Worm (Caenorhabditis elegans) whole organism, late embryonic: ENCODE results near the gene Y42G9A.1.
A peak's percentile ranks its signal among the peaks of the same experiment; 100 is the strongest.

Source experiments
- C08G9.2 ChIP-seq: sonication (generic microtip); optimal IDR thresholded peaks from 2 replicates; lab custom pipeline; 2016; ENCODE audit warnings: mild to moderate bottlenecking, missing genetic modification characterization, moderate library complexity, missing compliant biosample characterization
- C38D4.7 ChIP-seq: fragments of 200-800 bp; sonication (Bioruptor generic); optimal IDR thresholded peaks from 2 replicates; lab custom pipeline; 2018; ENCODE audit warnings: mild to moderate bottlenecking, missing genetic modification characterization, moderate library complexity, missing compliant biosample characterization
- F13H6.1 ChIP-seq: sonication (generic microtip); optimal IDR thresholded peaks from 2 replicates; lab custom pipeline; 2016; ENCODE audit warnings: missing genetic modification characterization, missing compliant biosample characterization
- T23F11.4 ChIP-seq: fragments of 200-800 bp; sonication (Bioruptor generic); optimal IDR thresholded peaks from 2 replicates; lab custom pipeline; 2018; ENCODE audit warnings: mild to moderate bottlenecking, missing genetic modification characterization, missing compliant biosample characterization
- ahr-1 ChIP-seq: sonication (generic microtip); optimal IDR thresholded peaks from 2 replicates; lab custom pipeline; 2016; ENCODE audit warnings: missing genetic modification characterization, missing compliant biosample characterization
- ama-1 ChIP-seq: fragments of 150-350 bp; optimal IDR thresholded peaks from 2 replicates; lab custom pipeline; 2014
- ceh-2 ChIP-seq: sonication (generic microtip); optimal IDR thresholded peaks from 2 replicates; lab custom pipeline; 2016; ENCODE audit warnings: missing genotype, missing genetic modification characterization, missing compliant biosample characterization
- ceh-24 ChIP-seq: sonication (generic microtip); optimal IDR thresholded peaks from 2 replicates; lab custom pipeline; 2016; ENCODE audit warnings: mild to moderate bottlenecking, missing genetic modification characterization, missing compliant biosample characterization
- ceh-30 ChIP-seq: fragments of 150-350 bp; optimal IDR thresholded peaks from 2 replicates; lab custom pipeline; 2014; ENCODE audit warnings: missing biosample characterization, missing genetic modification characterization
- ceh-34 ChIP-seq: sonication (generic microtip); optimal IDR thresholded peaks from 2 replicates; lab custom pipeline; 2016; ENCODE audit warnings: mild to moderate bottlenecking, missing genetic modification characterization, missing compliant biosample characterization
- ceh-45 ChIP-seq: fragments of 200-800 bp; sonication (Bioruptor generic); IDR thresholded peaks from 2 replicates; pipeline ENCODE4 v1.3.6; 2022; ENCODE audit warnings: missing genetic modification reagents, missing genetic modification characterization, missing compliant biosample characterization
- ceh-6 ChIP-seq: fragments of 200-800 bp; sonication (Bioruptor generic); optimal IDR thresholded peaks from 2 replicates; lab custom pipeline; 2018; ENCODE audit warnings: mild to moderate bottlenecking, missing genetic modification characterization, missing compliant biosample characterization
- che-1 ChIP-seq: sonication (generic microtip); optimal IDR thresholded peaks from 2 replicates; lab custom pipeline; 2016; ENCODE audit warnings: mild to moderate bottlenecking, missing genetic modification characterization, missing compliant biosample characterization
- dmd-4 ChIP-seq: sonication (generic microtip); optimal IDR thresholded peaks from 2 replicates; lab custom pipeline; 2016; ENCODE audit warnings: borderline replicate concordance, missing genetic modification characterization, missing compliant biosample characterization
- elt-2 ChIP-seq: sonication (generic microtip); optimal IDR thresholded peaks from 2 replicates; lab custom pipeline; 2016; ENCODE audit warnings: missing genetic modification reagents, missing genetic modification characterization, missing compliant biosample characterization
- ets-4 ChIP-seq: sonication (generic microtip); optimal IDR thresholded peaks from 2 replicates; lab custom pipeline; 2016; ENCODE audit warnings: missing genetic modification characterization, missing compliant biosample characterization
- gmeb-2 ChIP-seq: sonication (generic microtip); optimal IDR thresholded peaks from 2 replicates; lab custom pipeline; 2016; ENCODE audit warnings: missing genetic modification characterization, inconsistent platforms, missing compliant biosample characterization
- hlh-30 ChIP-seq: sonication (generic microtip); optimal IDR thresholded peaks from 2 replicates; lab custom pipeline; 2017; ENCODE audit warnings: antibody characterized with exemption, missing genetic modification characterization, missing compliant biosample characterization; ENCODE audit not compliant: insufficient read depth
- hlh-8 ChIP-seq: sonication (generic microtip); optimal IDR thresholded peaks from 2 replicates; lab custom pipeline; 2016; ENCODE audit warnings: missing genotype, missing genetic modification characterization, missing compliant biosample characterization
- lin-11 ChIP-seq: fragments of 200-800 bp; sonication (Bioruptor generic); optimal IDR thresholded peaks from 2 replicates; lab custom pipeline; 2018; ENCODE audit warnings: mild to moderate bottlenecking, missing genetic modification characterization, missing compliant biosample characterization
- mec-3 ChIP-seq: sonication (generic microtip); optimal IDR thresholded peaks from 2 replicates; lab custom pipeline; 2016; ENCODE audit warnings: borderline replicate concordance, missing genetic modification characterization, missing compliant biosample characterization
- nhr-11 ChIP-seq: fragments of 150-350 bp; optimal IDR thresholded peaks from 2 replicates; lab custom pipeline; 2014; ENCODE audit warnings: missing biosample characterization, missing genetic modification characterization
- odd-2 ChIP-seq: sonication (generic microtip); optimal IDR thresholded peaks from 2 replicates; lab custom pipeline; 2017; ENCODE audit warnings: antibody characterized with exemption, mild to moderate bottlenecking, missing genetic modification characterization, missing compliant biosample characterization
- pag-3 ChIP-seq: sonication (generic microtip); optimal IDR thresholded peaks from 2 replicates; lab custom pipeline; 2016; ENCODE audit warnings: missing compliant biosample characterization, missing genetic modification characterization, borderline replicate concordance
- pha-4 ChIP-seq: fragments of 150-350 bp; optimal IDR thresholded peaks from 2 replicates; lab custom pipeline; 2018; ENCODE audit warnings: missing biosample characterization, missing genetic modification reagents, missing genetic modification characterization
- pqm-1 ChIP-seq: sonication (generic microtip); optimal IDR thresholded peaks from 2 replicates; lab custom pipeline; 2016; ENCODE audit warnings: missing genetic modification characterization, missing compliant biosample characterization
- rnt-1 ChIP-seq: sonication (generic microtip); optimal IDR thresholded peaks from 2 replicates; lab custom pipeline; 2016; ENCODE audit warnings: missing genetic modification characterization, missing compliant biosample characterization
- sox-2 ChIP-seq: fragments of 200-800 bp; sonication (Bioruptor generic); IDR thresholded peaks from 2 replicates; pipeline ENCODE4 v1.3.6; 2022; ENCODE audit warnings: missing genetic modification reagents, missing genetic modification characterization, missing compliant biosample characterization
- tbx-2 ChIP-seq: sonication (generic microtip); optimal IDR thresholded peaks from 2 replicates; lab custom pipeline; 2016; ENCODE audit warnings: missing genetic modification characterization, missing compliant biosample characterization
- tbx-7 ChIP-seq: sonication (generic microtip); optimal IDR thresholded peaks from 2 replicates; lab custom pipeline; 2016; ENCODE audit warnings: missing genotype, missing genetic modification characterization, missing compliant biosample characterization
- ttx-3 ChIP-seq: sonication (generic microtip); optimal IDR thresholded peaks from 2 replicates; lab custom pipeline; 2016; ENCODE audit warnings: missing genetic modification reagents, missing genetic modification characterization, missing compliant biosample characterization
- unc-3 ChIP-seq, 2 experiments: fragments of 200-800 bp in 1 of 2; sonication (Bioruptor generic) in 1 of 2; sonication (generic microtip) in 1 of 2; conservative IDR thresholded peaks in 1 of 2; optimal IDR thresholded peaks in 1 of 2; 2 replicates each; pipeline versions ENCODE4 v1.3.6 to Lab custom; 2016 to 2022; ENCODE audit warnings: missing compliant biosample characterization in 2 of 2, missing genetic modification characterization in 2 of 2, missing genetic modification reagents in 1 of 2
- unc-86 ChIP-seq: sonication (generic microtip); optimal IDR thresholded peaks from 2 replicates; lab custom pipeline; 2016; ENCODE audit warnings: missing genetic modification characterization, missing compliant biosample characterization
- zip-5 ChIP-seq: sonication (generic microtip); optimal IDR thresholded peaks from 2 replicates; lab custom pipeline; 2016; ENCODE audit warnings: missing genetic modification characterization, missing compliant biosample characterization
- ztf-16 ChIP-seq: sonication (generic microtip); optimal IDR thresholded peaks from 2 replicates; lab custom pipeline; 2017; ENCODE audit warnings: missing genetic modification characterization, missing compliant biosample characterization

Y42G9A.1 gene

DNA sequence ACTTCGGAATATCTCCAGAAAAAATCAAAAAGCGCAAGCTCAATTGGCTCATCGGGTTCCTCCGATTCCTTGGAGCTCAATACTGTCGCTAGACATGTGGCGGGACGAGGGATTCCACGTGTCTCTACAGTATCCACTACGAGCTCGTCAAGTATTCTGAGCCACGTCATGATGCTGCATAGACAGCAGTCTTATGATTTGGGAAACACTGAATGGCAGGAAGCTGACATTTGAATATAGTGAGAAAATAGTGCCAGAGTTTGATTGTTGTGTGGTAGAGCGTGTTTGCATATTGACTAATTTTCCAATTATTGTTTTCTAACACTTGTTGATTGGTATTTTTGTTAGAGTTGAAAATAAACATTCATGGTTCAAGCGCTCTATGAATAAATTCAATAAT is 13.6 kb downstream of the Y42G9A.1 start:
- no peak for TF ChIP-seq pqm-1
- no peak for TF ChIP-seq ztf-16 (tag; lab: Kevin White, UChicago)
- no peak for TF ChIP-seq zip-5
- no peak for TF ChIP-seq C08G9.2 (tag; lab: Kevin White, UChicago)
- no peak for TF ChIP-seq gmeb-2 (tag; lab: Kevin White, UChicago)
- TF ChIP-seq rnt-1, result no peak
- TF ChIP-seq ceh-24, result no peak
- no peak for TF ChIP-seq mec-3 (tag; lab: Kevin White, UChicago)
- TF ChIP-seq C38D4.7 (GFP tag; lab: Kevin White, UChicago), result no peak
- no peak for TF ChIP-seq ets-4
- no peak for TF ChIP-seq F13H6.1 (tag; lab: Kevin White, UChicago)
- TF ChIP-seq, all 69 proteins: peak for 0

DNA sequence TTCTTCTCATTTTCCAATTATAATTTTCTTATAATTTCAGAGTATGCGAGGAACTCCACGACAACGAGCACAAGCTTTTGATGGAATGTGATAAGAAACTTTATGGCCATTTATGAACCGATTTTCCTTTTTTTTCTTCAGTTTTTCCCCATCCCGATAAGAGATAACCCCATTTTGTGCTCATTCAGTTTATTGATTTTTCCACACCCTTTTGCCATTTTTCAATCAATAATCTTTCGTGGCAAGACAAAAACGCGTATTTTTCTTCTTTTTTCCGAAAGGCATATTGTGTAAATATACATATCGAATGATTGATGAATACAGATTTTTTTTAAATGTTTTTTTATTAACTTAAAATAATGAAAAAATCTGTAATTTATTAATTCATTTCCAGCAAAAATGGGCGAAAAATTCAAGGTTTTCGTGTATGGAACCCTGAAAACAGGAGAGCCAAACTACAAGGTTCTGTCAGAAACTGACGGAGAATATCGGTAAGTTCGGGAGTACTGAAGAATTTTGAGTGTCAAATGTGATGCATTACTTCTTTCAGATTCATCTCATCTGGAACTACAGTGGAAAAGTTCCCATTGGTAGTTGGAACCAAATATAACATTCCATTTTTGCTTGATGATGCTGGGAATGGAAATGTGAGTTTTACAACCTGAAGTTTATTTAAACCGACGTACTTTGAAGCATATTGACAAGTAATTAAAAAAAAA is 14.7 kb downstream of the Y42G9A.1 start, which contains the start of gene F42A10.9:
TSS of gene F42A10.9 (plus strand) at position 321 of the 719 bp plus-strand sequence.
- TF ChIP-seq unc-86 (tag; lab: Kevin White, UChicago) (no peak), elt-2 (peak; percentile 18)

DNA sequence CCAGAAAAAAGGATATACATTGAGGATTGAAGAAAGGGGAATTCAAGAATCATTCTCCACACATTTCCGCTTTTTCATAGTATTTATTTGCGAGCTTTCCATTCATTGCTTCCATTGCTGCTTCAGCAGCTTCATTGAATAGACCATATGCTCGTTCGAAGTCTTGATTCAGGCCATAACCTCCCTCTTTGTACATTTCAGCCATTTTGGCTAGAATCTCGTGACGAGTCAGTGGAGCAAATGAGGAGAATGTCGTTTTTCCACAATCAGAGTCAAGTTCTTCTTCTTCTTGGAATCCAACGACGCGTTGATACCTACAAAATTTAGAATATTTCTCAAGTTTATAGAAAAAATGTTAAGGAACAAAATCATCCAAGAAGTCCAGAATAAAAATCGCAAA is 15.5 kb downstream of the Y42G9A.1 start:
- TF ChIP-seq dmd-4 (tag; lab: Kevin White, UChicago) (no peak), mec-3 (tag; lab: Kevin White, UChicago) (no peak), hlh-8 (no peak), ceh-2 (tag; lab: Kevin White, UChicago) (no peak), lin-11 (tag; lab: Kevin White, UChicago) (no peak), ceh-30 (tag; lab: Kevin White, UChicago) (no peak), pqm-1 (no peak), rnt-1 (no peak), unc-3 (GFP tag; conservative IDR thresholded peaks at IDR 0.05; lab: Robert Waterston, UW) (no peak), unc-3 (tag; optimal IDR thresholded peaks at IDR 0.05; lab: Kevin White, UChicago) (no peak), ceh-45 (GFP tag; lab: Robert Waterston, UW) (no peak)
- TF ChIP-seq, all 69 proteins: peak for 0

DNA sequence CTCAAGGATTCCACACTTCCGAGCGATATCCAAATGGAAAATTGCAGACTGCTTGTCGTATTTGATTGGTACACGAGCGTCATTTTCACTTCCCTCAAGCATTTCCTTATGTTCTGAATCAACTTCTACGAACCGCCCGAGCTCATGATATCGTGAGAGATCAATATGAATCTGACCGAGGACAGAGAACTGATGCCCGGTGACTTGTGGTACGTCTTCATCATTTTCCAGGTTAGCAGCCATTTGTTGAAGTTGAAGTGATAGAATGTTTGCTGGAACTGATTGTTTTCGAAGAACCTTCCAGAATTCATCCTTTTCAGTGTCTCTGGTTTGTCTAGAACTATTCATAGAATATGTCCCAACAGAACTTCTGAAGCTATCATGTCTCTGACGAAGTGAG is 16.9 kb downstream of the Y42G9A.1 start:
- TF ChIP-seq tbx-7 (no peak), pag-3 (tag; lab: Kevin White, UChicago) (no peak), ceh-24 (no peak), pha-4 (no peak), che-1 (no peak), ceh-6 (GFP tag; lab: Kevin White, UChicago) (no peak), F13H6.1 (tag; lab: Kevin White, UChicago) (no peak), zip-5 (no peak), pqm-1 (no peak), tbx-2 (tag; lab: Kevin White, UChicago) (no peak), ttx-3 (tag; lab: Kevin White, UChicago) (no peak), nhr-11 (no peak), ceh-34 (tag; lab: Kevin White, UChicago) (no peak)

DNA sequence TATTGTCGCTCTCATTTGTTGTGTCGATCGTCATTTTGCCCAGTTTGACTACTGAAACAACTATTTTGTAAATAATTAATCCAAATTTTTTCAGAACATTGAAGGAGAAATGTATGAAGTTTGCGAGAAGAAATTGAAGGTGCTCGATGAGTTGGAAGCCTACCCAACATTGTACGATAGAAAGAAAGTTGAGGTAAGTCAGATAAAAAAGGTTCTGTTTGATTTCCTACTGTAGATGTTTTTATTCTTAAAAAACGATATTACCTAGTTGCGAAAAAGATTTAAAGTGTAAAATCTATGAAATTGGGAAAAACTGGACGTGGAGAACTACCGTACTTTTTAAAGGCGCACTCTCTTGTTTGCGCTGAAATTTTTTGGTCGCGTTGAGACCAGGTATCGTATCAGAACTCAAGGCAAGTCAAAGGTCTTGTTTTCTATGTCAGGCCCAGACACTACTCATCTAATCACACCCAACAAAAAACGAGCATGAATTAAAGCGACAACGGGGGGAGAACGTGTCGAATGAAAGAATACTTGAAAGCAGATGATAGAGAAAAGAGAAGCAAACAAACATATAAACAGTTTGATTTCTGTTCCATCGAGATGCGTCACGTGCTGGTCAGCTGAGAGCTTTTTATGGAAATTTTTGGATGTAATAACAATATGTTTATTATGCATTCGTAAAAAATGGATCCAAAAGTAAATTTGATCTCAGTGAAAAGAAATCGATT is 18.9 kb downstream of the Y42G9A.1 start, which contains the start of gene efk-1:
TSS of gene efk-1 (minus strand) at position 51 of the 731 bp plus-strand sequence.
- no peak for TF ChIP-seq ceh-34 (tag; lab: Kevin White, UChicago)
- TF ChIP-seq mec-3 (tag; lab: Kevin White, UChicago), result no peak
- no peak for TF ChIP-seq T23F11.4
- no peak for TF ChIP-seq ceh-2 (tag; lab: Kevin White, UChicago)
- no peak for TF ChIP-seq C08G9.2 (tag; lab: Kevin White, UChicago)
- TF ChIP-seq ama-1 (lab: Kevin White, UChicago), result no peak
- TF ChIP-seq pqm-1, result no peak
- no peak for TF ChIP-seq hlh-30 (tag; lab: Kevin White, UChicago)
- no peak for TF ChIP-seq odd-2 (tag; lab: Kevin White, UChicago)
- no peak for TF ChIP-seq sox-2 (GFP tag; lab: Robert Waterston, UW)
- no peak for TF ChIP-seq ceh-30 (tag; lab: Kevin White, UChicago)
- TF ChIP-seq ahr-1 (tag; lab: Kevin White, UChicago), result no peak
